Worm (Caenorhabditis elegans) whole organism, L4 larva: ENCODE data around the gene mdt-22.
"Not testable (repeated sequence)": the region's sequence is repeated elsewhere in the genome, so short reads cannot be mapped to it uniquely, and the experiment has no call there.

Experiments used
- F26F4.8 ChIP-seq: fragments of 200-800 bp; sonication (Bioruptor generic); conservative IDR thresholded peaks from 2 replicates; pipeline ENCODE4 v1.3.6; 2022; ENCODE audit warnings: missing genetic modification characterization, missing compliant biosample characterization
- T26A8.4 ChIP-seq: fragments of 200-800 bp; sonication (Bioruptor generic); IDR thresholded peaks from 2 replicates; pipeline ENCODE4 v1.3.6; 2022; ENCODE audit warnings: missing genetic modification characterization, missing compliant biosample characterization
- Y105C5A.15 ChIP-seq: fragments of 200-800 bp; sonication (Bioruptor generic); IDR thresholded peaks from 2 replicates; pipeline ENCODE4 v1.3.6; 2022; ENCODE audit warnings: missing genetic modification characterization, missing compliant biosample characterization
- aha-1 ChIP-seq: fragments of 150-350 bp; peaks from one replicate; lab custom pipeline; 2014; ENCODE audit warnings: missing biosample characterization, missing genetic modification characterization
- arid-1 ChIP-seq: fragments of 200-800 bp; sonication (Bioruptor generic); conservative IDR thresholded peaks from 2 replicates; pipeline ENCODE4 v1.3.6; 2022; ENCODE audit warnings: missing genetic modification reagents, missing genetic modification characterization, missing compliant biosample characterization
- ceh-20 ChIP-seq: fragments of 200-800 bp; sonication (Bioruptor generic); IDR thresholded peaks from 2 replicates; pipeline ENCODE4 v1.3.6; 2022; ENCODE audit warnings: missing genetic modification reagents, missing genetic modification characterization, missing compliant biosample characterization
- daf-16 ChIP-seq, 3 experiments: sonication (generic microtip); optimal IDR thresholded peaks; 2 replicates each; lab custom pipeline; 2016 to 2017; ENCODE audit warnings: missing genetic modification characterization in 3 of 3, missing genetic modification reagents in 3 of 3, mild to moderate bottlenecking in 2 of 3, missing compliant biosample characterization in 2 of 3, missing biosample characterization in 1 of 3, moderate library complexity in 1 of 3
- daf-8 ChIP-seq: fragments of 200-800 bp; sonication (Bioruptor generic); IDR thresholded peaks from 2 replicates; pipeline ENCODE4 v1.3.6; 2022; ENCODE audit warnings: missing genetic modification characterization, missing compliant biosample characterization
- dmd-6 ChIP-seq: fragments of 200-800 bp; sonication (Bioruptor generic); IDR thresholded peaks from 2 replicates; pipeline ENCODE4 v1.3.6; 2022; ENCODE audit warnings: missing genetic modification reagents, missing genetic modification characterization, missing compliant biosample characterization
- duxl-1 ChIP-seq: sonication (generic microtip); optimal IDR thresholded peaks from 2 replicates; lab custom pipeline; 2016; ENCODE audit warnings: mild to moderate bottlenecking, missing genetic modification characterization, moderate library complexity, missing compliant biosample characterization; ENCODE audit not compliant: poor library complexity
- egl-43 ChIP-seq: fragments of 200-800 bp; sonication (Bioruptor generic); IDR thresholded peaks from 2 replicates; pipeline ENCODE4 v1.3.6; 2022; ENCODE audit warnings: missing genetic modification reagents, missing genetic modification characterization, missing compliant biosample characterization
- hif-1 ChIP-seq, 2 experiments: sonication (generic microtip); optimal IDR thresholded peaks; 2 replicates each; lab custom pipeline; 2016 to 2017; ENCODE audit warnings: missing compliant biosample characterization in 2 of 2, missing genetic modification characterization in 2 of 2, missing genetic modification reagents in 2 of 2, missing genotype in 2 of 2, mild to moderate bottlenecking in 1 of 2
- hlh-11 ChIP-seq: fragments of 200-800 bp; sonication (Bioruptor generic); optimal IDR thresholded peaks from 2 replicates; lab custom pipeline; 2018; ENCODE audit warnings: mild to moderate bottlenecking, missing genetic modification characterization, missing compliant biosample characterization
- hlh-30 ChIP-seq: sonication (generic microtip); optimal IDR thresholded peaks from 2 replicates; lab custom pipeline; 2017; ENCODE audit warnings: antibody characterized with exemption, mild to moderate bottlenecking, missing genetic modification characterization, missing compliant biosample characterization; ENCODE audit not compliant: insufficient read depth
- hmg-1.1 ChIP-seq: fragments of 200-800 bp; sonication (Bioruptor generic); IDR thresholded peaks from 2 replicates; pipeline ENCODE4 v1.3.6; 2022; ENCODE audit warnings: missing genetic modification reagents, missing genetic modification characterization, missing compliant biosample characterization
- lim-7 ChIP-seq: fragments of 200-800 bp; sonication (Bioruptor generic); IDR thresholded peaks from 2 replicates; pipeline ENCODE4 v1.3.6; 2022; ENCODE audit warnings: missing genetic modification characterization, missing compliant biosample characterization
- lin-1 ChIP-seq: fragments of 200-800 bp; sonication (Bioruptor generic); IDR thresholded peaks from 2 replicates; pipeline ENCODE4 v1.3.6; 2022; ENCODE audit warnings: missing genetic modification reagents, missing genetic modification characterization, missing compliant biosample characterization
- lin-38 ChIP-seq: fragments of 200-800 bp; sonication (Bioruptor generic); IDR thresholded peaks from 2 replicates; pipeline ENCODE4 v1.3.6; 2022; ENCODE audit warnings: missing genetic modification reagents, missing genetic modification characterization, missing compliant biosample characterization
- lsy-2 ChIP-seq, 2 experiments: fragments of 150-350 bp in 1 of 2; sonication (generic microtip) in 1 of 2; optimal IDR thresholded peaks; 2 replicates each; lab custom pipeline; 2014 to 2017; ENCODE audit warnings: missing biosample characterization in 2 of 2, missing genetic modification characterization in 2 of 2
- madf-5 ChIP-seq, 2 experiments: fragments of 200-800 bp; sonication (Bioruptor generic); IDR thresholded peaks; 2 replicates each; pipeline ENCODE4 v1.3.6; 2022; ENCODE audit warnings: missing compliant biosample characterization in 2 of 2, missing genetic modification characterization in 2 of 2
- mdl-1 ChIP-seq, 2 experiments: fragments of 150-350 bp in 1 of 2; sonication (generic microtip) in 1 of 2; optimal IDR thresholded peaks; 2 replicates each; lab custom pipeline; 2014 to 2017; ENCODE audit warnings: missing biosample characterization in 2 of 2, missing genetic modification characterization in 2 of 2
- mdt-29 ChIP-seq: fragments of 200-800 bp; sonication (Bioruptor generic); IDR thresholded peaks from 2 replicates; pipeline ENCODE4 v1.3.6; 2022; ENCODE audit warnings: missing genetic modification reagents, missing genetic modification characterization, missing compliant biosample characterization
- mxl-2 ChIP-seq: fragments of 200-800 bp; sonication (Bioruptor generic); conservative IDR thresholded peaks from 2 replicates; pipeline ENCODE4 v1.3.6; 2022; ENCODE audit warnings: missing genetic modification reagents, missing genetic modification characterization, missing compliant biosample characterization
- mxl-3 ChIP-seq: fragments of 200-800 bp; sonication (Bioruptor generic); optimal IDR thresholded peaks from 2 replicates; lab custom pipeline; 2018; ENCODE audit warnings: mild to moderate bottlenecking, missing genetic modification characterization, missing compliant biosample characterization
- nhr-11 ChIP-seq: fragments of 150-350 bp; optimal IDR thresholded peaks from 2 replicates; lab custom pipeline; 2014; ENCODE audit warnings: missing biosample characterization, missing genetic modification characterization
- nhr-111 ChIP-seq: fragments of 200-800 bp; sonication (Bioruptor generic); optimal IDR thresholded peaks from 2 replicates; lab custom pipeline; 2018; ENCODE audit warnings: mild to moderate bottlenecking, missing genetic modification characterization, missing compliant biosample characterization
- nhr-28 ChIP-seq: fragments of 150-350 bp; optimal IDR thresholded peaks from 2 replicates; lab custom pipeline; 2014; ENCODE audit warnings: missing biosample characterization, missing genetic modification characterization
- nhr-42 ChIP-seq: fragments of 200-800 bp; sonication (Bioruptor generic); IDR thresholded peaks from 2 replicates; pipeline ENCODE4 v1.3.6; 2022; ENCODE audit warnings: missing genetic modification characterization, missing compliant biosample characterization
- nhr-6 ChIP-seq: fragments of 150-350 bp; optimal IDR thresholded peaks from 2 replicates; lab custom pipeline; 2014; ENCODE audit warnings: missing biosample characterization, missing genetic modification characterization
- nhr-77 ChIP-seq: fragments of 150-350 bp; optimal IDR thresholded peaks from 2 replicates; lab custom pipeline; 2014; ENCODE audit warnings: missing biosample characterization, missing genetic modification characterization
- pha-4 ChIP-seq, 2 experiments: fragments of 150-350 bp in 1 of 2; fragments of 200-800 bp in 1 of 2; sonication (Bioruptor generic) in 1 of 2; IDR thresholded peaks in 1 of 2; optimal IDR thresholded peaks in 1 of 2; 2 replicates each; pipeline versions ENCODE4 v1.3.6 to Lab custom; 2014 to 2022; ENCODE audit warnings: missing genetic modification characterization in 2 of 2, missing genetic modification reagents in 2 of 2, missing biosample characterization in 1 of 2, missing compliant biosample characterization in 1 of 2
- php-3 ChIP-seq: fragments of 200-800 bp; sonication (Bioruptor generic); IDR thresholded peaks from 2 replicates; pipeline ENCODE4 v1.3.6; 2022; ENCODE audit warnings: missing genetic modification reagents, missing genetic modification characterization, missing compliant biosample characterization
- rbr-2 ChIP-seq: sonication (generic microtip); optimal IDR thresholded peaks from 2 replicates; lab custom pipeline; 2016; ENCODE audit warnings: missing genotype, missing genetic modification characterization, missing compliant biosample characterization
- set-16 ChIP-seq: fragments of 200-800 bp; sonication (Bioruptor generic); IDR thresholded peaks from 2 replicates; pipeline ENCODE4 v1.3.6; 2022; ENCODE audit warnings: missing genetic modification reagents, missing genetic modification characterization, missing compliant biosample characterization
- snpc-1.2 ChIP-seq: fragments of 200-800 bp; sonication (Bioruptor generic); IDR thresholded peaks from 2 replicates; pipeline ENCODE4 v1.3.6; 2022; ENCODE audit warnings: missing genetic modification reagents, missing genetic modification characterization, missing compliant biosample characterization
- spr-1 ChIP-seq: sonication (generic microtip); optimal IDR thresholded peaks from 2 replicates; lab custom pipeline; 2016; ENCODE audit warnings: mild to moderate bottlenecking, missing genetic modification characterization, missing compliant biosample characterization
- tra-1 ChIP-seq: fragments of 200-800 bp; sonication (Bioruptor generic); IDR thresholded peaks from 2 replicates; pipeline ENCODE4 v1.3.6; 2022; ENCODE audit warnings: missing genetic modification reagents, missing genetic modification characterization, missing compliant biosample characterization
- unc-62 ChIP-seq, 3 experiments: fragments of 150-350 bp in 1 of 3; sonication (generic microtip); optimal IDR thresholded peaks in 2 of 3; peaks in 1 of 3; 1 replicate in 1 of 3; 2 replicates in 2 of 3; lab custom pipeline; 2014 to 2017; ENCODE audit warnings: missing biosample characterization in 3 of 3, missing genetic modification characterization in 3 of 3, missing genetic modification reagents in 3 of 3, missing genotype in 1 of 3
- zfp-2 ChIP-seq: sonication (generic microtip); optimal IDR thresholded peaks from 2 replicates; lab custom pipeline; 2016; ENCODE audit warnings: mild to moderate bottlenecking, missing genetic modification characterization, missing compliant biosample characterization
- ztf-7 ChIP-seq: fragments of 150-350 bp; optimal IDR thresholded peaks from 2 replicates; lab custom pipeline; 2014; ENCODE audit warnings: missing biosample characterization, missing genetic modification characterization

mdt-22 gene

ce11 chrII:10288926-10289325 lies 12.1 kb upstream of the mdt-22 start:
- TF ChIP-seq mdl-1 (tag; optimal IDR thresholded peaks at IDR 0.05; lab: Kevin White, UChicago) (peak in 1 of 2 experiments; percentile 39), nhr-6 (no peak), lsy-2 (tag; optimal IDR thresholded peaks at IDR 0.05; lab: Kevin White, UChicago) (no peak), snpc-1.2 (no peak), hlh-11 (peak; percentile 48), set-16 (GFP tag; lab: Robert Waterston, UW) (no peak), nhr-111 (GFP tag; lab: Kevin White, UChicago) (no peak), arid-1 (GFP tag; lab: Robert Waterston, UW) (no peak), nhr-77 (tag; lab: Kevin White, UChicago) (no peak), mxl-3 (GFP tag; lab: Kevin White, UChicago) (peak; percentile 78), mdt-29 (GFP tag; lab: Robert Waterston, UW) (no peak), hlh-30 (tag; lab: Kevin White, UChicago) (peak; percentile 70)

- TF ChIP-seq dmd-6 (GFP tag; lab: Robert Waterston, UW) = peak; percentile 38
- TF ChIP-seq nhr-42 (GFP tag; lab: Robert Waterston, UW) = no peak
- peak; percentile 68 for TF ChIP-seq nhr-28
- no peak for TF ChIP-seq duxl-1 (tag; lab: Kevin White, UChicago)
- peak; percentile 34; the same call in 1 of the 2 replicates for TF ChIP-seq ceh-20 (GFP tag; lab: Robert Waterston, UW)
- TF ChIP-seq ztf-7 = no peak
- TF ChIP-seq lsy-2 (tag; optimal IDR thresholded peaks at IDR 0.05; lab: Kevin White, UChicago) = peak in 1 of 2 experiments; percentile 37
- no peak for TF ChIP-seq mxl-2 (GFP tag; lab: Robert Waterston, UW)
- peak in 1 of 2 experiments; percentile 51 for TF ChIP-seq mdl-1 (tag; optimal IDR thresholded peaks at IDR 0.05; lab: Kevin White, UChicago)
- peak in 1 of 2 experiments; percentile 81 for TF ChIP-seq unc-62 (GFP tag; optimal IDR thresholded peaks at IDR 0.05 in 1 of 2; lab: Kevin White, UChicago)
- TF ChIP-seq unc-62 (tag; optimal IDR thresholded peaks at IDR 0.05; lab: Kevin White, UChicago) = no peak
- peak; percentile 57; the same call in 1 of the 2 replicates for TF ChIP-seq tra-1 (GFP tag; lab: Robert Waterston, UW)
- TF ChIP-seq hlh-30 (tag; lab: Kevin White, UChicago) = peak; percentile 46
- no peak for TF ChIP-seq daf-8 (GFP tag; lab: Robert Waterston, UW)
Measured at ce11 chrII:10294262-10294661, 6.8 kb upstream of the mdt-22 start.

ce11 chrII:10300082-10300749 lies 800 bp upstream of the mdt-22 start, which contains the start of gene nep-26:
nep-26 (minus strand) TSS chrII:10300132.
- TF ChIP-seq nhr-11 = peak; percentile 74
- TF ChIP-seq hlh-30 (tag; lab: Kevin White, UChicago) = peak; percentile 64
- peak in 1 of 2 experiments; percentile 89 for TF ChIP-seq daf-16 (GFP tag; optimal IDR thresholded peaks at IDR 0.05; lab: Kevin White, UChicago)
- TF ChIP-seq daf-16 (tag; optimal IDR thresholded peaks at IDR 0.05; lab: Kevin White, UChicago) = no peak
- TF ChIP-seq zfp-2 = no peak
- TF ChIP-seq ceh-20 (GFP tag; lab: Robert Waterston, UW) = peak; percentile 37; the same call in 1 of the 2 replicates
- peak; percentile 41 for TF ChIP-seq hlh-11
- TF ChIP-seq lsy-2 (tag; optimal IDR thresholded peaks at IDR 0.05; lab: Kevin White, UChicago) = peak in 1 of 2 experiments; percentile 22
- TF ChIP-seq T26A8.4 (GFP tag; lab: Robert Waterston, UW) = no peak
- no peak for TF ChIP-seq nhr-6
- TF ChIP-seq hif-1 (tag; optimal IDR thresholded peaks at IDR 0.05; lab: Kevin White, UChicago) = peak; percentile 14 to 94

- TF ChIP-seq Y105C5A.15 (GFP tag; lab: Robert Waterston, UW) (0 out of 2 replicates have a peak, but pooled peaks have one; percentile 2), rbr-2 (tag; lab: Kevin White, UChicago) (peak; percentile 37), lin-1 (GFP tag; lab: Robert Waterston, UW) (0 out of 2 replicates have a peak, but pooled peaks have one; percentile 18), php-3 (0 out of 2 replicates have a peak, but pooled peaks have one; percentile 32), hmg-1.1 (GFP tag; lab: Robert Waterston, UW) (peak; percentile 49; the same call in 1 of the 2 replicates), lim-7 (GFP tag; lab: Robert Waterston, UW) (0 out of 2 replicates have a peak, but pooled peaks have one; percentile 49), set-16 (GFP tag; lab: Robert Waterston, UW) (peak; percentile 58; the same call in 1 of the 2 replicates), egl-43 (peak; percentile 78), F26F4.8 (GFP tag; lab: Robert Waterston, UW) (peak; percentile 67; the same call in 1 of the 2 replicates), daf-16 (tag; optimal IDR thresholded peaks at IDR 0.05; lab: Kevin White, UChicago) (peak; percentile 43), aha-1 (tag; lab: Kevin White, UChicago) (peak; percentile 92), pha-4 (GFP tag; IDR thresholded peaks at IDR 0.05; lab: Robert Waterston, UW) (peak; percentile 72), lin-38 (peak; percentile 74), T26A8.4 (GFP tag; lab: Robert Waterston, UW) (peak; percentile 73), madf-5 (GFP tag; IDR thresholded peaks at IDR 0.05; lab: Robert Waterston, UW) (0 out of 4 replicates have a peak, but pooled peaks of 1 of the 2 experiments have one; percentile 17), spr-1 (tag; lab: Kevin White, UChicago) (peak; percentile 48)
- not testable (repeated sequence) for TF ChIP-seq daf-16 (GFP tag; optimal IDR thresholded peaks at IDR 0.05; lab: Kevin White, UChicago); pha-4 (tag; optimal IDR thresholded peaks at IDR 0.05; lab: Kevin White, UChicago)
Measured at ce11 chrII:10302141-10302574, 1.1 kb downstream of the mdt-22 start.
